Worm (Caenorhabditis elegans) whole organism, L4 larva: ENCODE measurements around the gene srx-73.

Experiments
- F10B5.3 ChIP-seq: sonication (generic microtip); optimal IDR thresholded peaks from 2 replicates; lab custom pipeline; 2016; ENCODE audit warnings: mild to moderate bottlenecking, missing genetic modification characterization, missing compliant biosample characterization
- T20F7.1 ChIP-seq: fragments of 200-800 bp; sonication (Bioruptor generic); optimal IDR thresholded peaks from 2 replicates; lab custom pipeline; 2018; ENCODE audit warnings: mild to moderate bottlenecking, missing genetic modification characterization, missing compliant biosample characterization
- Y105C5A.15 ChIP-seq: fragments of 200-800 bp; sonication (Bioruptor generic); IDR thresholded peaks from 2 replicates; pipeline ENCODE4 v1.3.6; 2022; ENCODE audit warnings: missing genetic modification characterization, missing compliant biosample characterization
- ZK337.2 ChIP-seq: fragments of 200-800 bp; sonication (Bioruptor generic); IDR thresholded peaks from 2 replicates; pipeline ENCODE4 v1.3.6; 2022; ENCODE audit warnings: missing genetic modification reagents, missing genetic modification characterization, missing compliant biosample characterization
- ZK546.5 ChIP-seq, 2 experiments: sonication (generic microtip); optimal IDR thresholded peaks; 2 replicates each; lab custom pipeline; 2017; ENCODE audit warnings: missing biosample characterization in 2 of 2, missing genetic modification characterization in 2 of 2
- aha-1 ChIP-seq: fragments of 150-350 bp; peaks from one replicate; lab custom pipeline; 2014; ENCODE audit warnings: missing biosample characterization, missing genetic modification characterization
- aly-2 ChIP-seq: sonication (generic microtip); optimal IDR thresholded peaks from 2 replicates; lab custom pipeline; 2018; ENCODE audit warnings: missing biosample characterization, missing genetic modification characterization
- ama-1 ChIP-seq: fragments of 150-350 bp; optimal IDR thresholded peaks from 2 replicates; lab custom pipeline; 2014; ENCODE audit warnings: inconsistent platforms, mixed read lengths
- arid-1 ChIP-seq: fragments of 200-800 bp; sonication (Bioruptor generic); conservative IDR thresholded peaks from 2 replicates; pipeline ENCODE4 v1.3.6; 2022; ENCODE audit warnings: missing genetic modification reagents, missing genetic modification characterization, missing compliant biosample characterization
- ceh-32 ChIP-seq: sonication (generic microtip); optimal IDR thresholded peaks from 2 replicates; lab custom pipeline; 2016; ENCODE audit warnings: mild to moderate bottlenecking, missing genetic modification characterization, missing compliant biosample characterization; ENCODE audit not compliant: poor library complexity
- ceh-44 ChIP-seq: fragments of 200-800 bp; sonication (Bioruptor generic); IDR thresholded peaks from 2 replicates; pipeline ENCODE4 v1.3.6; 2022; ENCODE audit warnings: missing genetic modification reagents, missing genetic modification characterization, missing compliant biosample characterization
- ceh-62 ChIP-seq: sonication (generic microtip); optimal IDR thresholded peaks from 2 replicates; lab custom pipeline; 2017; ENCODE audit warnings: missing biosample characterization, missing genetic modification characterization
- ces-1 ChIP-seq: fragments of 150-350 bp; sonication (generic microtip); optimal IDR thresholded peaks from 4 replicates; lab custom pipeline; 2014; ENCODE audit warnings: missing biosample characterization, missing genetic modification reagents, missing genetic modification characterization
- cey-2 ChIP-seq: sonication (generic microtip); optimal IDR thresholded peaks from 3 replicates; lab custom pipeline; 2017; ENCODE audit warnings: missing genetic modification characterization, mild to moderate bottlenecking, missing compliant biosample characterization, antibody characterized with exemption, borderline replicate concordance; ENCODE audit not compliant: insufficient read depth
- daf-12 ChIP-seq: fragments of 150-350 bp; optimal IDR thresholded peaks from 2 replicates; lab custom pipeline; 2014; ENCODE audit warnings: missing biosample characterization, missing genetic modification reagents, missing genetic modification characterization
- daf-16 ChIP-seq, 3 experiments: sonication (generic microtip); optimal IDR thresholded peaks; 2 replicates each; lab custom pipeline; 2016 to 2017; ENCODE audit warnings: missing genetic modification characterization in 3 of 3, missing genetic modification reagents in 3 of 3, mild to moderate bottlenecking in 2 of 3, missing compliant biosample characterization in 2 of 3, missing biosample characterization in 1 of 3, moderate library complexity in 1 of 3
- daf-19 ChIP-seq: fragments of 200-800 bp; sonication (Bioruptor generic); conservative IDR thresholded peaks from 2 replicates; pipeline ENCODE4 v1.3.6; 2022; ENCODE audit warnings: missing genetic modification characterization, missing compliant biosample characterization
- daf-8 ChIP-seq: fragments of 200-800 bp; sonication (Bioruptor generic); IDR thresholded peaks from 2 replicates; pipeline ENCODE4 v1.3.6; 2022; ENCODE audit warnings: missing genetic modification characterization, missing compliant biosample characterization
- dmd-6 ChIP-seq: fragments of 200-800 bp; sonication (Bioruptor generic); IDR thresholded peaks from 2 replicates; pipeline ENCODE4 v1.3.6; 2022; ENCODE audit warnings: missing genetic modification reagents, missing genetic modification characterization, missing compliant biosample characterization
- dmd-9 ChIP-seq: fragments of 200-800 bp; sonication (Bioruptor generic); IDR thresholded peaks from 2 replicates; pipeline ENCODE4 v1.3.6; 2022; ENCODE audit warnings: missing genetic modification reagents, missing genetic modification characterization, missing compliant biosample characterization
- dpl-1 ChIP-seq: fragments of 150-350 bp; optimal IDR thresholded peaks from 2 replicates; lab custom pipeline; 2014; ENCODE audit warnings: missing biosample characterization, missing genetic modification reagents, missing genetic modification characterization
- egl-43 ChIP-seq: fragments of 200-800 bp; sonication (Bioruptor generic); IDR thresholded peaks from 2 replicates; pipeline ENCODE4 v1.3.6; 2022; ENCODE audit warnings: missing genetic modification reagents, missing genetic modification characterization, missing compliant biosample characterization
- fkh-10 ChIP-seq: fragments of 150-350 bp; optimal IDR thresholded peaks from 2 replicates; lab custom pipeline; 2014; ENCODE audit warnings: missing biosample characterization, missing genetic modification reagents, missing genetic modification characterization
- fos-1 ChIP-seq: fragments of 150-350 bp; optimal IDR thresholded peaks from 2 replicates; lab custom pipeline; 2014; ENCODE audit warnings: missing biosample characterization, missing genetic modification characterization
- gei-8 ChIP-seq: fragments of 200-800 bp; sonication (Bioruptor generic); optimal IDR thresholded peaks from 2 replicates; lab custom pipeline; 2018; ENCODE audit warnings: mild to moderate bottlenecking, missing genetic modification characterization, missing compliant biosample characterization
- hlh-11 ChIP-seq: fragments of 200-800 bp; sonication (Bioruptor generic); optimal IDR thresholded peaks from 2 replicates; lab custom pipeline; 2018; ENCODE audit warnings: mild to moderate bottlenecking, missing genetic modification characterization, missing compliant biosample characterization
- hlh-30 ChIP-seq: sonication (generic microtip); optimal IDR thresholded peaks from 2 replicates; lab custom pipeline; 2017; ENCODE audit warnings: antibody characterized with exemption, mild to moderate bottlenecking, missing genetic modification characterization, missing compliant biosample characterization; ENCODE audit not compliant: insufficient read depth
- lin-13 ChIP-seq: fragments of 150-350 bp; optimal IDR thresholded peaks from 2 replicates; lab custom pipeline; 2014; ENCODE audit warnings: missing biosample characterization, missing genetic modification reagents, missing genetic modification characterization
- lin-29 ChIP-seq: fragments of 200-800 bp; sonication (Bioruptor generic); IDR thresholded peaks from 2 replicates; pipeline ENCODE4 v1.3.6; 2022; ENCODE audit warnings: missing genetic modification reagents, missing genetic modification characterization, missing compliant biosample characterization
- mdl-1 ChIP-seq, 2 experiments: fragments of 150-350 bp in 1 of 2; sonication (generic microtip) in 1 of 2; optimal IDR thresholded peaks; 2 replicates each; lab custom pipeline; 2014 to 2017; ENCODE audit warnings: missing biosample characterization in 2 of 2, missing genetic modification characterization in 2 of 2
- mep-1 ChIP-seq: fragments of 150-350 bp; sonication (generic microtip); optimal IDR thresholded peaks from 3 replicates; lab custom pipeline; 2014; ENCODE audit warnings: missing biosample characterization, missing genetic modification characterization
- mxl-2 ChIP-seq: fragments of 200-800 bp; sonication (Bioruptor generic); conservative IDR thresholded peaks from 2 replicates; pipeline ENCODE4 v1.3.6; 2022; ENCODE audit warnings: missing genetic modification reagents, missing genetic modification characterization, missing compliant biosample characterization
- mxl-3 ChIP-seq: fragments of 200-800 bp; sonication (Bioruptor generic); optimal IDR thresholded peaks from 2 replicates; lab custom pipeline; 2018; ENCODE audit warnings: mild to moderate bottlenecking, missing genetic modification characterization, missing compliant biosample characterization
- nhr-28 ChIP-seq: fragments of 150-350 bp; optimal IDR thresholded peaks from 2 replicates; lab custom pipeline; 2014; ENCODE audit warnings: missing biosample characterization, missing genetic modification characterization
- nhr-48 ChIP-seq: sonication (generic microtip); optimal IDR thresholded peaks from 2 replicates; lab custom pipeline; 2016; ENCODE audit warnings: mild to moderate bottlenecking, missing genetic modification characterization, missing compliant biosample characterization
- nhr-76 ChIP-seq: fragments of 150-350 bp; optimal IDR thresholded peaks from 2 replicates; lab custom pipeline; 2014; ENCODE audit warnings: missing biosample characterization, missing genetic modification characterization
- pqm-1 ChIP-seq: sonication (generic microtip); optimal IDR thresholded peaks from 2 replicates; lab custom pipeline; 2017; ENCODE audit warnings: missing biosample characterization, missing genetic modification characterization
- saeg-2 ChIP-seq: fragments of 200-800 bp; sonication (Bioruptor generic); IDR thresholded peaks from 2 replicates; pipeline ENCODE4 v1.3.6; 2022; ENCODE audit warnings: missing genetic modification reagents, missing genetic modification characterization, missing compliant biosample characterization
- set-16 ChIP-seq: fragments of 200-800 bp; sonication (Bioruptor generic); IDR thresholded peaks from 2 replicates; pipeline ENCODE4 v1.3.6; 2022; ENCODE audit warnings: missing genetic modification reagents, missing genetic modification characterization, missing compliant biosample characterization
- spr-1 ChIP-seq: sonication (generic microtip); optimal IDR thresholded peaks from 2 replicates; lab custom pipeline; 2016; ENCODE audit warnings: mild to moderate bottlenecking, missing genetic modification characterization, missing compliant biosample characterization
- spr-3 ChIP-seq: fragments of 200-800 bp; sonication (Bioruptor generic); optimal IDR thresholded peaks from 2 replicates; lab custom pipeline; 2018; ENCODE audit warnings: mild to moderate bottlenecking, missing genetic modification characterization, missing compliant biosample characterization
- unc-62 ChIP-seq, 3 experiments: fragments of 150-350 bp in 1 of 3; sonication (generic microtip); optimal IDR thresholded peaks in 2 of 3; peaks in 1 of 3; 1 replicate in 1 of 3; 2 replicates in 2 of 3; lab custom pipeline; 2014 to 2017; ENCODE audit warnings: missing biosample characterization in 3 of 3, missing genetic modification characterization in 3 of 3, missing genetic modification reagents in 3 of 3, missing genotype in 1 of 3
- zip-11 ChIP-seq: fragments of 200-800 bp; sonication (Bioruptor generic); IDR thresholded peaks from 2 replicates; pipeline ENCODE4 v1.3.6; 2022; ENCODE audit warnings: missing genetic modification characterization, missing compliant biosample characterization
- zip-2 ChIP-seq: fragments of 150-350 bp; optimal IDR thresholded peaks from 2 replicates; lab custom pipeline; 2014; ENCODE audit warnings: missing biosample characterization, missing genetic modification characterization
- ztf-11 ChIP-seq: fragments of 150-350 bp; optimal IDR thresholded peaks from 2 replicates; lab custom pipeline; 2014; ENCODE audit warnings: missing biosample characterization, missing genetic modification characterization

srx-73 gene

DNA sequence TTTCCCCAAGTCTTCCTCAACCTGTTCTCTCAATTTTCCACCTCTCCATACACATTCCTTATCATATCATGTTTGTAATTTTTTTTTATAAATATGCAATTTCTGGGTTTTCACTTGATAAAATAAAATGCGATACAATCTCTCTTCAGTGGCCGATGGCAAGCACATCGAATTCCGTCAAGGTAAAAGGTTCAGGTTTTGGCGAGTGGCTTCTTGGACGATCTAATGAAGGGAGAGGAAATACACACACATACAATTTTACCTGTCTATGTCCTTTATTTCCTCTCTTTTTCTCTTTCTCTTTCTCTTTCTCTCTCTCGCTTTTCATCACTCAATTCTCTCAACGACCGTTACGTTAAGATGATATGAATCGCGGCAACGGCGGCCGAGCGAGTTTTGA is 14.1 kb downstream of the srx-73 start:
- no peak for TF ChIP-seq ama-1
- TF ChIP-seq fkh-10, result no peak
- TF ChIP-seq aha-1, result peak; percentile 35
- no peak for TF ChIP-seq lin-29 (GFP tag; lab: Robert Waterston, UW)
- no peak for TF ChIP-seq set-16
- TF ChIP-seq nhr-48 (tag; lab: Kevin White, UChicago), result peak; percentile 68
- TF ChIP-seq Y105C5A.15 (GFP tag; lab: Robert Waterston, UW), result no peak
- TF ChIP-seq mxl-3 (GFP tag; lab: Kevin White, UChicago), result peak; percentile 70
- no peak for TF ChIP-seq ces-1
- TF ChIP-seq dmd-6, result 0 out of 2 replicates have a peak, but pooled peaks have one; percentile 12
- TF ChIP-seq spr-3 (GFP tag; lab: Kevin White, UChicago), result peak; percentile 21
- peak; percentile 58 for TF ChIP-seq hlh-11
- peak; percentile 54 for TF ChIP-seq spr-1 (tag; lab: Kevin White, UChicago)
- peak; percentile 3 for TF ChIP-seq dpl-1 (GFP tag; lab: Kevin White, UChicago)
- TF ChIP-seq nhr-28, result peak; percentile 61
- TF ChIP-seq daf-12 (tag; lab: Kevin White, UChicago), result no peak
- TF ChIP-seq mdl-1 (tag; optimal IDR thresholded peaks at IDR 0.05; lab: Kevin White, UChicago), result no peak
- peak in 1 of 2 experiments; percentile 5 for TF ChIP-seq unc-62 (GFP tag; optimal IDR thresholded peaks at IDR 0.05 in 1 of 2; lab: Kevin White, UChicago)
- TF ChIP-seq unc-62 (tag; optimal IDR thresholded peaks at IDR 0.05; lab: Kevin White, UChicago), result no peak

DNA sequence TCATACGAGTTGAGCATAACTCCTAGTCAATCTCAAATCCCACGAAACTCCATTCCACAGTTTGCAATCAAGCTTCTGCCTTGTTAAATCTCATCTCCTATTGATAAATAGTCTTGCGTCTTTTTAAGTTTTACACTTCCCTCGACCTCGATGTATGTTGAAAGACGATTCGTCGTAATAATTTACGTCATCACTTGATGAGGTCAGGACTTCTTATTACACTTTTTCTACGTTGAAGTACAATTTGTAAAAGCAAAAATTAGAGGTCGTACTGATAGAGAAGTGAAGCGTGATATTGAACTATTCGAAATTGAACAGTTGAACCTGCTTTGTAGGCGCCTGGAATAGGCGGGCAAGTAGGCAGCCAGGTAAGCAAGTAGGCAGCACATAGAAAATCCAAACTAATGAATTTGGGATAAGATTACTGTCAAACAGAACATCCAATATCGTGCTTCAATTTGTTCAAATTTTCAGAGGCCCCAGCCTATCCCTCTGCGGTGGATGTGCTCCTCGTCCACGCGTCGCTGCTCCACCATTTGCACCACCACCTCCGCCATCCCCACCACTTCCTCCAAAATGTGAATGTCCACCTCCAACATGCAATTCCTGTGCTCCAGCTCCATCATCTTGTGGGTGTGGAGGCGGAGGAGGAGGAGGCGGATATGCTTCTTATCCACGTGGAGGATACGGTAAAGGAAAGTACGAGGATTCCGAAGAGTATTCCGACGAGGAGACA is 15.7 kb downstream of the srx-73 start:
- TF ChIP-seq aha-1 (peak; percentile 50), egl-43 (GFP tag; lab: Robert Waterston, UW) (peak; percentile 40; the same call in 1 of the 2 replicates), spr-1 (tag; lab: Kevin White, UChicago) (no peak), nhr-28 (no peak), mxl-2 (GFP tag; lab: Robert Waterston, UW) (no peak), ceh-44 (GFP tag; lab: Robert Waterston, UW) (no peak), ZK546.5 (tag; optimal IDR thresholded peaks at IDR 0.05; lab: Kevin White, UChicago) (no peak), mep-1 (tag; lab: Kevin White, UChicago) (no peak), dmd-9 (no peak), lin-13 (GFP tag; lab: Kevin White, UChicago) (no peak), zip-2 (tag; lab: Kevin White, UChicago) (no peak), set-16 (peak; percentile 56), ceh-62 (tag; lab: Kevin White, UChicago) (no peak)

DNA sequence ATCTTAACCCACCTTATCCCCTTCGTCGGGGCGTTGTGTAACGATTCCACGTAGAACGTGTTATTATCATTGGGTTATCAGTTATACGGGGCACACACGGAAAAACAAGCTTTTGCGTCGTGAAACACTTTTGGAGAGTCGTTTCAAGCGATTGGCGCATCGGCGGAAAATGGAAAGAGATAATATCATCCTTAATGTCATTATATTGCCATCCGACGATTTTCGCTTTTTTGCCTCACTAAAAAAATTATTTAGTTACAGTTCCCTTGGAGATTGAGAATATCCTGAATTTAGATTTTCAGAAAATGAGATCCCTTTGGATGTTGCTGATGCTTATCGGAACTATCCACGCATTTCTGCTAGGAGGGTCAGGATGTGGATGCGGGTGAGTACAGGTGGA is 17.0 kb downstream of the srx-73 start, which contains the start of gene F41F3.8:
F41F3.8 (plus strand) TSS at position 301 of the 400 bp plus-strand sequence.
- no peak for TF ChIP-seq ceh-32 (tag; lab: Kevin White, UChicago)
- no peak for TF ChIP-seq ztf-11
- peak; percentile 33 for TF ChIP-seq mxl-3 (GFP tag; lab: Kevin White, UChicago)

- TF ChIP-seq T20F7.1 (GFP tag; lab: Kevin White, UChicago) (no peak), zip-11 (GFP tag; lab: Robert Waterston, UW) (no peak), daf-16 (GFP tag; optimal IDR thresholded peaks at IDR 0.05; lab: Kevin White, UChicago) (no peak), daf-16 (tag; optimal IDR thresholded peaks at IDR 0.05; lab: Kevin White, UChicago) (no peak), cey-2 (no peak), dpl-1 (GFP tag; lab: Kevin White, UChicago) (no peak), ZK337.2 (GFP tag; lab: Robert Waterston, UW) (no peak), gei-8 (GFP tag; lab: Kevin White, UChicago) (no peak), daf-8 (GFP tag; lab: Robert Waterston, UW) (no peak), F10B5.3 (no peak), fos-1 (tag; lab: Kevin White, UChicago) (no peak), hlh-11 (no peak), daf-19 (GFP tag; lab: Robert Waterston, UW) (no peak), pqm-1 (tag; lab: Kevin White, UChicago) (no peak), arid-1 (GFP tag; lab: Robert Waterston, UW) (no peak), ama-1 (peak; percentile 61), nhr-76 (tag; lab: Kevin White, UChicago) (no peak), hlh-30 (no peak), aly-2 (tag; lab: Kevin White, UChicago) (no peak), saeg-2 (GFP tag; lab: Robert Waterston, UW) (no peak), ceh-32 (tag; lab: Kevin White, UChicago) (no peak)
These were observed 17.7 kb downstream of the srx-73 start, which contains the start of gene F41F3.3 for ce11 chrV:4647857-4648256. Gene F41F3.3 (minus strand): TSS chrV:4648239.
